Worm (Caenorhabditis elegans) whole organism, early embryonic: ENCODE measurements around the gene ZK402.1.
A peak's percentile ranks its signal among the peaks of the same experiment; 100 is the strongest.
"Not testable (repeated sequence)": the region's sequence is repeated elsewhere in the genome, so short reads cannot be mapped to it uniquely, and the experiment has no call there.

Experiments
- B0310.2 ChIP-seq: sonication (generic microtip); optimal IDR thresholded peaks from 2 replicates; lab custom pipeline; 2016; ENCODE audit warnings: mild to moderate bottlenecking, missing genetic modification characterization, missing compliant biosample characterization
- F13C5.2 ChIP-seq: sonication (generic microtip); optimal IDR thresholded peaks from 2 replicates; lab custom pipeline; 2017; ENCODE audit warnings: mild to moderate bottlenecking, missing genetic modification characterization, inconsistent platforms, missing compliant biosample characterization
- aly-1 ChIP-seq: sonication (generic microtip); optimal IDR thresholded peaks from 2 replicates; lab custom pipeline; 2016; ENCODE audit warnings: missing genetic modification characterization, missing compliant biosample characterization
- ama-1 ChIP-seq: fragments of 150-350 bp; optimal IDR thresholded peaks from 2 replicates; lab custom pipeline; 2014
- ceh-13 ChIP-seq: fragments of 200-800 bp; sonication (Bioruptor generic); optimal IDR thresholded peaks from 2 replicates; lab custom pipeline; 2018; ENCODE audit warnings: mild to moderate bottlenecking, missing genetic modification characterization, missing compliant biosample characterization
- ceh-36 ChIP-seq: sonication (generic microtip); optimal IDR thresholded peaks from 2 replicates; lab custom pipeline; 2016; ENCODE audit warnings: missing genetic modification characterization, inconsistent platforms, missing compliant biosample characterization
- ets-7 ChIP-seq: sonication (generic microtip); optimal IDR thresholded peaks from 2 replicates; lab custom pipeline; 2016; ENCODE audit warnings: missing genotype, missing genetic modification characterization, missing compliant biosample characterization
- flt-1 ChIP-seq: fragments of 200-800 bp; sonication (Bioruptor generic); IDR thresholded peaks from 2 replicates; pipeline ENCODE4 v1.3.6; 2022; ENCODE audit warnings: missing genetic modification characterization, missing compliant biosample characterization
- hmbx-1 ChIP-seq: sonication (generic microtip); optimal IDR thresholded peaks from 2 replicates; lab custom pipeline; 2016; ENCODE audit warnings: mild to moderate bottlenecking, missing genetic modification characterization, missing compliant biosample characterization
- hmg-4 ChIP-seq: fragments of 200-800 bp; sonication (Bioruptor generic); optimal IDR thresholded peaks from 2 replicates; lab custom pipeline; 2018; ENCODE audit warnings: mild to moderate bottlenecking, missing genetic modification characterization, missing compliant biosample characterization
- hnd-1 ChIP-seq: sonication (generic microtip); optimal IDR thresholded peaks from 2 replicates; lab custom pipeline; 2016; ENCODE audit warnings: missing genetic modification characterization, missing compliant biosample characterization
- pes-1 ChIP-seq: fragments of 200-800 bp; sonication (Bioruptor generic); IDR thresholded peaks from 2 replicates; pipeline ENCODE4 v1.3.6; 2022; ENCODE audit warnings: missing genetic modification reagents, missing genetic modification characterization, missing compliant biosample characterization
- scrt-1 ChIP-seq: fragments of 200-800 bp; sonication (Bioruptor generic); IDR thresholded peaks from 2 replicates; pipeline ENCODE4 v1.3.6; 2022; ENCODE audit warnings: missing genetic modification characterization, missing compliant biosample characterization
- sea-1 ChIP-seq: fragments of 200-800 bp; sonication (Bioruptor generic); conservative IDR thresholded peaks from 2 replicates; pipeline ENCODE4 v1.3.6; 2022; ENCODE audit warnings: missing genetic modification characterization, missing compliant biosample characterization
- tbx-11 ChIP-seq: fragments of 200-800 bp; sonication (Bioruptor generic); IDR thresholded peaks from 2 replicates; pipeline ENCODE4 v1.3.6; 2022; ENCODE audit warnings: missing genetic modification characterization, missing compliant biosample characterization
- tbx-37 ChIP-seq: fragments of 200-800 bp; sonication (Bioruptor generic); conservative IDR thresholded peaks from 2 replicates; pipeline ENCODE4 v1.3.6; 2022; ENCODE audit warnings: missing genetic modification reagents, missing genetic modification characterization, missing compliant biosample characterization
- tra-4 ChIP-seq: sonication (generic microtip); optimal IDR thresholded peaks from 2 replicates; lab custom pipeline; 2017; ENCODE audit warnings: missing genetic modification characterization, missing compliant biosample characterization

Gene ZK402.1

ce11 chrX:1403971-1404370 lies at the start of gene ZK402.1:
Gene ZK402.1, plus strand, starts transcription at chrX:1404271.
- TF ChIP-seq ets-7, ceh-36, F13C5.2 (tag; lab: Kevin White, UChicago): not testable (repeated sequence)

ce11 chrX:1358295-1358694 lies 45.8 kb upstream of the ZK402.1 start, which contains the start of gene F56C3.3:
Gene F56C3.3, minus strand, starts transcription at chrX:1358395.
- TF ChIP-seq hmbx-1 (no peak), flt-1 (GFP tag; lab: Robert Waterston, UW) (no peak), B0310.2 (no peak), aly-1 (tag; lab: Kevin White, UChicago) (no peak), ceh-36 (tag; lab: Kevin White, UChicago) (no peak), F13C5.2 (tag; lab: Kevin White, UChicago) (no peak), ama-1 (lab: Kevin White, UChicago) (no peak), tbx-11 (no peak), hmg-4 (no peak), tbx-37 (GFP tag; lab: Robert Waterston, UW) (no peak), ceh-13 (GFP tag; lab: Kevin White, UChicago) (no peak), hnd-1 (tag; lab: Kevin White, UChicago) (no peak), tra-4 (tag; lab: Kevin White, UChicago) (no peak), scrt-1 (no peak), pes-1 (no peak), ets-7 (tag; lab: Kevin White, UChicago) (no peak), sea-1 (GFP tag; lab: Robert Waterston, UW) (no peak)

ce11 chrX:1360631-1361030 lies 43.4 kb upstream of the ZK402.1 start, which contains the start of gene F56C3.4:
Gene F56C3.4, minus strand, starts transcription at chrX:1360731.
- TF ChIP-seq ceh-36 (tag; lab: Kevin White, UChicago) (no peak), B0310.2 (no peak), ets-7 (tag; lab: Kevin White, UChicago) (no peak), pes-1 (no peak), sea-1 (GFP tag; lab: Robert Waterston, UW) (no peak), tbx-11 (no peak), hmg-4 (no peak), ceh-13 (GFP tag; lab: Kevin White, UChicago) (no peak)

- no peak for TF ChIP-seq hmg-4
Measured at ce11 chrX:1367416-1367815, 36.7 kb upstream of the ZK402.1 start, which contains the start of gene dgn-2. Gene dgn-2, minus strand, starts transcription at chrX:1367516.

ce11 chrX:1370736-1371281 lies 33.3 kb upstream of the ZK402.1 start, which contains the start of gene F56C3.7:
Gene F56C3.7, minus strand, starts transcription at chrX:1370786.
- no peak for TF ChIP-seq ceh-36 (tag; lab: Kevin White, UChicago)
- no peak for TF ChIP-seq hmbx-1
- TF ChIP-seq hnd-1 (tag; lab: Kevin White, UChicago) = no peak
- no peak for TF ChIP-seq F13C5.2 (tag; lab: Kevin White, UChicago)
- no peak for TF ChIP-seq sea-1 (GFP tag; lab: Robert Waterston, UW)
- no peak for TF ChIP-seq ama-1 (lab: Kevin White, UChicago)
- TF ChIP-seq flt-1 (GFP tag; lab: Robert Waterston, UW) = no peak
- no peak for TF ChIP-seq ceh-13 (GFP tag; lab: Kevin White, UChicago)
- no peak for TF ChIP-seq scrt-1
- TF ChIP-seq tbx-11 = no peak
- no peak for TF ChIP-seq B0310.2
- no peak for TF ChIP-seq tbx-37 (GFP tag; lab: Robert Waterston, UW)
- no peak for TF ChIP-seq pes-1
- TF ChIP-seq tra-4 (tag; lab: Kevin White, UChicago) = no peak
- no peak for TF ChIP-seq hmg-4
- no peak for TF ChIP-seq ets-7 (tag; lab: Kevin White, UChicago)
- TF ChIP-seq aly-1 (tag; lab: Kevin White, UChicago) = no peak

ce11 chrX:1371688-1372087 lies 32.4 kb upstream of the ZK402.1 start, which contains the start of gene fbxa-190:
Gene fbxa-190, plus strand, starts transcription at chrX:1372012.
- TF ChIP-seq scrt-1 (no peak), aly-1 (tag; lab: Kevin White, UChicago) (no peak), ceh-13 (GFP tag; lab: Kevin White, UChicago) (no peak), hmbx-1 (no peak), sea-1 (GFP tag; lab: Robert Waterston, UW) (no peak), F13C5.2 (tag; lab: Kevin White, UChicago) (no peak), pes-1 (no peak), tra-4 (tag; lab: Kevin White, UChicago) (no peak), ama-1 (lab: Kevin White, UChicago) (no peak), tbx-37 (GFP tag; lab: Robert Waterston, UW) (no peak), flt-1 (GFP tag; lab: Robert Waterston, UW) (no peak)

ce11 chrX:1372464-1372863 lies 31.6 kb upstream of the ZK402.1 start:
- TF ChIP-seq B0310.2 (no peak), aly-1 (tag; lab: Kevin White, UChicago) (no peak), flt-1 (GFP tag; lab: Robert Waterston, UW) (no peak), ceh-36 (tag; lab: Kevin White, UChicago) (no peak), ama-1 (lab: Kevin White, UChicago) (no peak), hmg-4 (no peak), ceh-13 (GFP tag; lab: Kevin White, UChicago) (no peak), hnd-1 (tag; lab: Kevin White, UChicago) (no peak), tbx-37 (GFP tag; lab: Robert Waterston, UW) (no peak), ets-7 (tag; lab: Kevin White, UChicago) (no peak), scrt-1 (no peak), tbx-11 (no peak), tra-4 (tag; lab: Kevin White, UChicago) (no peak)

ce11 chrX:1375071-1375470 lies 29.0 kb upstream of the ZK402.1 start:
- TF ChIP-seq scrt-1 = 0 out of 2 replicates have a peak, but pooled peaks have one; percentile 21
- peak; percentile 60; the same call in 1 of the 2 replicates for TF ChIP-seq tbx-11
- TF ChIP-seq sea-1 (GFP tag; lab: Robert Waterston, UW) = peak; percentile 80
- TF ChIP-seq tbx-37 (GFP tag; lab: Robert Waterston, UW) = 0 out of 2 replicates have a peak, but pooled peaks have one; percentile 7
- TF ChIP-seq pes-1 = peak; percentile 93
- peak; percentile 87 for TF ChIP-seq flt-1 (GFP tag; lab: Robert Waterston, UW)
